Worm (Caenorhabditis elegans) whole organism, young adult: ENCODE results near the gene brap-2.

ENCODE experiments used
- B0019.2 ChIP-seq: fragments of 200-800 bp; sonication (Bioruptor generic); conservative IDR thresholded peaks from 2 replicates; pipeline ENCODE4 v1.3.6; 2022; ENCODE audit warnings: missing genetic modification reagents, missing genetic modification characterization, missing compliant biosample characterization
- B0035.1 ChIP-seq: sonication (generic microtip); optimal IDR thresholded peaks from 2 replicates; lab custom pipeline; 2016; ENCODE audit warnings: missing genetic modification characterization, mild to moderate bottlenecking, missing compliant biosample characterization, missing genotype, missing genetic modification reagents
- B0261.1 ChIP-seq: sonication (generic microtip); optimal IDR thresholded peaks from 2 replicates; lab custom pipeline; 2016; ENCODE audit warnings: mild to moderate bottlenecking, missing genetic modification characterization, moderate library complexity, missing compliant biosample characterization
- B0336.3 ChIP-seq: fragments of 200-800 bp; sonication (Bioruptor generic); IDR thresholded peaks from 2 replicates; pipeline ENCODE4 v1.3.6; 2022; ENCODE audit warnings: missing genetic modification characterization, missing compliant biosample characterization
- D2030.7 ChIP-seq: fragments of 200-800 bp; sonication (Bioruptor generic); IDR thresholded peaks from 2 replicates; pipeline ENCODE4 v1.3.6; 2022; ENCODE audit warnings: missing genetic modification reagents, missing genetic modification characterization, missing compliant biosample characterization
- F10E7.11 ChIP-seq: sonication (generic microtip); optimal IDR thresholded peaks from 2 replicates; lab custom pipeline; 2017; ENCODE audit warnings: mild to moderate bottlenecking, missing genetic modification characterization, moderate library complexity, missing compliant biosample characterization
- F22D6.2 ChIP-seq: sonication (generic microtip); optimal IDR thresholded peaks from 2 replicates; lab custom pipeline; 2016; ENCODE audit warnings: mild to moderate bottlenecking, missing genetic modification characterization, missing compliant biosample characterization
- F37B4.10 ChIP-seq: fragments of 200-800 bp; sonication (Bioruptor generic); IDR thresholded peaks from 2 replicates; pipeline ENCODE4 v1.3.6; 2022; ENCODE audit warnings: missing genetic modification characterization, missing compliant biosample characterization
- F55B11.4 ChIP-seq: sonication (generic microtip); optimal IDR thresholded peaks from 2 replicates; lab custom pipeline; 2016; ENCODE audit warnings: missing compliant biosample characterization, missing genetic modification characterization, borderline replicate concordance; ENCODE audit not compliant: insufficient read depth
- T26A5.8 ChIP-seq: sonication (generic microtip); optimal IDR thresholded peaks from 2 replicates; lab custom pipeline; 2016; ENCODE audit warnings: missing genetic modification characterization, missing compliant biosample characterization
- Y53F4B.3 ChIP-seq: fragments of 200-800 bp; sonication (Bioruptor generic); IDR thresholded peaks from 2 replicates; pipeline ENCODE4 v1.3.6; 2022; ENCODE audit warnings: missing genetic modification reagents, missing genetic modification characterization, missing compliant biosample characterization
- Y56A3A.18 ChIP-seq: fragments of 200-800 bp; sonication (Bioruptor generic); IDR thresholded peaks from 2 replicates; pipeline ENCODE4 v1.3.6; 2022; ENCODE audit warnings: missing genetic modification reagents, missing genetic modification characterization, missing compliant biosample characterization
- Y95B8A.8 ChIP-seq: fragments of 200-800 bp; sonication (Bioruptor generic); IDR thresholded peaks from 2 replicates; pipeline ENCODE4 v1.3.6; 2022; ENCODE audit warnings: missing genetic modification reagents, missing genetic modification characterization, missing compliant biosample characterization
- ZK185.1 ChIP-seq: sonication (generic microtip); optimal IDR thresholded peaks from 2 replicates; lab custom pipeline; 2016; ENCODE audit warnings: mild to moderate bottlenecking, missing genetic modification characterization, missing compliant biosample characterization; ENCODE audit not compliant: poor library complexity, severe bottlenecking
- akir-1 ChIP-seq: fragments of 200-800 bp; sonication (Bioruptor generic); optimal IDR thresholded peaks from 2 replicates; lab custom pipeline; 2018; ENCODE audit warnings: mild to moderate bottlenecking, missing genetic modification characterization, moderate library complexity, missing compliant biosample characterization
- ama-1 ChIP-seq, 3 experiments: fragments of 150-350 bp in 1 of 3; sonication (generic microtip) in 2 of 3; optimal IDR thresholded peaks; 2 replicates each; lab custom pipeline; 2014 to 2018; ENCODE audit warnings: missing biosample characterization in 2 of 3, missing genetic modification characterization in 2 of 3, missing genetic modification reagents in 2 of 3
- aptf-3 ChIP-seq: fragments of 200-800 bp; sonication (Bioruptor generic); IDR thresholded peaks from 2 replicates; pipeline ENCODE4 v1.3.6; 2022; ENCODE audit warnings: missing genetic modification characterization, missing compliant biosample characterization
- attf-3 ChIP-seq: fragments of 200-800 bp; sonication (Bioruptor generic); conservative IDR thresholded peaks from 2 replicates; pipeline ENCODE4 v1.3.6; 2022; ENCODE audit warnings: missing genetic modification reagents, missing genetic modification characterization, missing compliant biosample characterization
- attf-5 ChIP-seq: fragments of 200-800 bp; sonication (Bioruptor generic); optimal IDR thresholded peaks from 2 replicates; lab custom pipeline; 2018; ENCODE audit warnings: mild to moderate bottlenecking, missing genetic modification characterization, missing compliant biosample characterization
- ccch-3 ChIP-seq: fragments of 200-800 bp; sonication (Bioruptor generic); optimal IDR thresholded peaks from 2 replicates; lab custom pipeline; 2018; ENCODE audit warnings: mild to moderate bottlenecking, missing genetic modification characterization, missing compliant biosample characterization
- ceh-100 ChIP-seq: fragments of 200-800 bp; sonication (Bioruptor generic); IDR thresholded peaks from 2 replicates; pipeline ENCODE4 v1.3.6; 2022; ENCODE audit warnings: missing genetic modification reagents, missing genetic modification characterization, missing compliant biosample characterization
- ceh-27 ChIP-seq: fragments of 200-800 bp; sonication (Bioruptor generic); optimal IDR thresholded peaks from 2 replicates; lab custom pipeline; 2018; ENCODE audit warnings: mild to moderate bottlenecking, missing genetic modification characterization, moderate library complexity, missing compliant biosample characterization
- ceh-40 ChIP-seq: fragments of 200-800 bp; sonication (Bioruptor generic); IDR thresholded peaks from 2 replicates; pipeline ENCODE4 v1.3.6; 2022; ENCODE audit warnings: missing genetic modification characterization, missing compliant biosample characterization
- egrh-3 ChIP-seq: fragments of 200-800 bp; sonication (Bioruptor generic); IDR thresholded peaks from 2 replicates; pipeline ENCODE4 v1.3.6; 2022; ENCODE audit warnings: missing genetic modification reagents, missing genetic modification characterization, missing compliant biosample characterization
- ekl-4 ChIP-seq: fragments of 200-800 bp; sonication (Bioruptor generic); IDR thresholded peaks from 2 replicates; pipeline ENCODE4 v1.3.6; 2022; ENCODE audit warnings: missing genetic modification reagents, missing genetic modification characterization, missing compliant biosample characterization
- hlh-26 ChIP-seq: fragments of 200-800 bp; sonication (Bioruptor generic); conservative IDR thresholded peaks from 2 replicates; pipeline ENCODE4 v1.3.6; 2022; ENCODE audit warnings: missing genetic modification reagents, missing genetic modification characterization, missing compliant biosample characterization
- hsf-1 ChIP-seq: fragments of 200-800 bp; sonication (Bioruptor generic); IDR thresholded peaks from 2 replicates; pipeline ENCODE4 v1.3.6; 2022; ENCODE audit warnings: missing genetic modification reagents, missing genetic modification characterization, missing compliant biosample characterization
- let-607 ChIP-seq, 2 experiments: fragments of 200-800 bp in 1 of 2; sonication (Bioruptor generic) in 1 of 2; sonication (generic microtip) in 1 of 2; optimal IDR thresholded peaks; 2 replicates each; lab custom pipeline; 2016 to 2018; ENCODE audit warnings: mild to moderate bottlenecking in 2 of 2, missing compliant biosample characterization in 2 of 2, missing genetic modification characterization in 2 of 2, moderate library complexity in 2 of 2, missing genotype in 1 of 2
- lin-35 ChIP-seq, 3 experiments: fragments of 150-350 bp in 2 of 3; sonication (generic microtip) in 1 of 3; optimal IDR thresholded peaks; 2 replicates each; lab custom pipeline; 2014 to 2018; ENCODE audit warnings: missing biosample characterization in 3 of 3, missing genetic modification characterization in 3 of 3, missing genetic modification reagents in 3 of 3
- lin-40 ChIP-seq: sonication (generic microtip); optimal IDR thresholded peaks from 2 replicates; lab custom pipeline; 2016; ENCODE audit warnings: missing genetic modification characterization, mild to moderate bottlenecking, missing compliant biosample characterization, missing genotype, missing genetic modification reagents
- lsl-1 ChIP-seq: fragments of 200-800 bp; sonication (Bioruptor generic); optimal IDR thresholded peaks from 2 replicates; lab custom pipeline; 2018; ENCODE audit warnings: mild to moderate bottlenecking, missing genetic modification characterization, moderate library complexity, missing compliant biosample characterization
- madf-3 ChIP-seq: fragments of 200-800 bp; sonication (Bioruptor generic); IDR thresholded peaks from 2 replicates; pipeline ENCODE4 v1.3.6; 2022; ENCODE audit warnings: missing genetic modification reagents, missing genetic modification characterization, missing compliant biosample characterization
- mcd-1 ChIP-seq: fragments of 200-800 bp; sonication (Bioruptor generic); IDR thresholded peaks from 2 replicates; pipeline ENCODE4 v1.3.6; 2022; ENCODE audit warnings: missing genetic modification reagents, missing genetic modification characterization, missing compliant biosample characterization
- mes-4 ChIP-seq: sonication (generic microtip); optimal IDR thresholded peaks from 2 replicates; lab custom pipeline; 2016; ENCODE audit warnings: missing genotype, missing genetic modification characterization, missing compliant biosample characterization
- nfya-2 ChIP-seq: fragments of 200-800 bp; sonication (Bioruptor generic); IDR thresholded peaks from 2 replicates; pipeline ENCODE4 v1.3.6; 2022; ENCODE audit warnings: missing genetic modification reagents, missing genetic modification characterization, missing compliant biosample characterization
- nhr-120 ChIP-seq: fragments of 200-800 bp; sonication (Bioruptor generic); IDR thresholded peaks from 2 replicates; pipeline ENCODE4 v1.3.6; 2022; ENCODE audit warnings: missing genetic modification characterization, missing compliant biosample characterization
- nhr-27 ChIP-seq: fragments of 200-800 bp; sonication (Bioruptor generic); optimal IDR thresholded peaks from 2 replicates; lab custom pipeline; 2018; ENCODE audit warnings: mild to moderate bottlenecking, missing genetic modification characterization, moderate library complexity, missing compliant biosample characterization
- nhr-80 ChIP-seq: sonication (generic microtip); optimal IDR thresholded peaks from 2 replicates; lab custom pipeline; 2016; ENCODE audit warnings: missing genetic modification characterization, missing compliant biosample characterization
- rcor-1 ChIP-seq: fragments of 200-800 bp; sonication (Bioruptor generic); IDR thresholded peaks from 2 replicates; pipeline ENCODE4 v1.3.6; 2022; ENCODE audit warnings: missing genetic modification reagents, missing genetic modification characterization, missing compliant biosample characterization
- rpc-1 ChIP-seq, 2 experiments: fragments of 150-350 bp in 1 of 2; sonication (generic microtip) in 1 of 2; optimal IDR thresholded peaks; 2 replicates each; lab custom pipeline; 2014 to 2018; ENCODE audit warnings: missing biosample characterization in 1 of 2, missing genetic modification characterization in 1 of 2, missing genetic modification reagents in 1 of 2, missing genotype in 1 of 2
- sea-2 ChIP-seq: fragments of 200-800 bp; sonication (Bioruptor generic); IDR thresholded peaks from 2 replicates; pipeline ENCODE4 v1.3.6; 2022; ENCODE audit warnings: missing genetic modification characterization, missing compliant biosample characterization
- snpc-1.3 ChIP-seq: sonication (generic microtip); optimal IDR thresholded peaks from 2 replicates; lab custom pipeline; 2017; ENCODE audit warnings: missing genetic modification characterization, mild to moderate bottlenecking, missing compliant biosample characterization, antibody characterized with exemption, moderate library complexity, missing genotype, missing genetic modification reagents; ENCODE audit not compliant: insufficient read depth
- tbx-9 ChIP-seq: sonication (generic microtip); optimal IDR thresholded peaks from 2 replicates; lab custom pipeline; 2016; ENCODE audit warnings: borderline replicate concordance, missing genetic modification characterization, inconsistent platforms, missing compliant biosample characterization
- unc-62 ChIP-seq: fragments of 150-350 bp; optimal IDR thresholded peaks from 2 replicates; lab custom pipeline; 2014; ENCODE audit warnings: missing biosample characterization, missing genetic modification reagents, missing genetic modification characterization
- zfh-2 ChIP-seq: fragments of 200-800 bp; sonication (Bioruptor generic); conservative IDR thresholded peaks from 2 replicates; pipeline ENCODE4 v1.3.6; 2022; ENCODE audit warnings: missing genetic modification reagents, missing genetic modification characterization, missing compliant biosample characterization
- zim-3 ChIP-seq: sonication (generic microtip); optimal IDR thresholded peaks from 2 replicates; lab custom pipeline; 2017; ENCODE audit warnings: mild to moderate bottlenecking, missing genetic modification characterization, moderate library complexity, missing compliant biosample characterization

Gene brap-2

DNA sequence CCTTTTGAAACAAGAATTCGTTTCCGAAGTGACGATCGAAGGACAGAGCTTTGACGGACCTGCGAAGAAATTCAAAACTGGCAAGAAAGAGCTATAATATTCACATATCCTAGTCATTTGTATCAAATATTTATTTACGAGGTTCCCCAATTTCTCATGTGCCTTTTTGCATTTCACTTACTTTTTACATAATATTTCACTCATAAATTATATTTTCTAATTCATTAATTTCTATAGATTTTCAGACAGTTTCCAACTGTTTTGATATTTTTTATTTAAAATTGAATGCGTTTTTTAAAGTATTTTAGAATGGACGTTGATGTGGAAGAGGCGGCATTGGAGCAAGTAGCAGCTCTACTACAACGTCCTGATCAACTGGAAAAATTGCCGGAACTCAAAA, 33.7 kb downstream of the brap-2 start, which contains the start of gene sec-6:
TSS of gene sec-6 (plus strand) at position 301 of the 400 bp plus-strand sequence.
- no peak for TF ChIP-seq lsl-1 (GFP tag; lab: Kevin White, UChicago)
- no peak for TF ChIP-seq sea-2 (GFP tag; lab: Robert Waterston, UW)
- no peak for TF ChIP-seq ceh-27 (GFP tag; lab: Kevin White, UChicago)
- TF ChIP-seq ama-1 (optimal IDR thresholded peaks at IDR 0.05; lab: Kevin White, UChicago): no peak
- TF ChIP-seq ama-1 (GFP tag; optimal IDR thresholded peaks at IDR 0.05; lab: Kevin White, UChicago): no peak
- TF ChIP-seq nfya-2 (GFP tag; lab: Robert Waterston, UW): no peak
- no peak for TF ChIP-seq let-607 (tag; optimal IDR thresholded peaks at IDR 0.05; lab: Kevin White, UChicago)
- no peak for TF ChIP-seq zfh-2 (GFP tag; lab: Robert Waterston, UW)
- TF ChIP-seq ceh-40 (GFP tag; lab: Robert Waterston, UW): no peak
- no peak for TF ChIP-seq lin-40 (tag; lab: Kevin White, UChicago)
- no peak for TF ChIP-seq D2030.7 (GFP tag; lab: Robert Waterston, UW)
- TF ChIP-seq zim-3: no peak
- no peak for TF ChIP-seq akir-1
- no peak for TF ChIP-seq Y53F4B.3 (GFP tag; lab: Robert Waterston, UW)
- TF ChIP-seq nhr-27 (tag; lab: Kevin White, UChicago): no peak
- TF ChIP-seq T26A5.8: no peak
- no peak for TF ChIP-seq ccch-3 (GFP tag; lab: Kevin White, UChicago)
- no peak for TF ChIP-seq F10E7.11 (tag; lab: Kevin White, UChicago)
- no peak for TF ChIP-seq mcd-1
- TF ChIP-seq lin-35 (GFP tag; optimal IDR thresholded peaks at IDR 0.05; lab: Kevin White, UChicago): no peak

DNA sequence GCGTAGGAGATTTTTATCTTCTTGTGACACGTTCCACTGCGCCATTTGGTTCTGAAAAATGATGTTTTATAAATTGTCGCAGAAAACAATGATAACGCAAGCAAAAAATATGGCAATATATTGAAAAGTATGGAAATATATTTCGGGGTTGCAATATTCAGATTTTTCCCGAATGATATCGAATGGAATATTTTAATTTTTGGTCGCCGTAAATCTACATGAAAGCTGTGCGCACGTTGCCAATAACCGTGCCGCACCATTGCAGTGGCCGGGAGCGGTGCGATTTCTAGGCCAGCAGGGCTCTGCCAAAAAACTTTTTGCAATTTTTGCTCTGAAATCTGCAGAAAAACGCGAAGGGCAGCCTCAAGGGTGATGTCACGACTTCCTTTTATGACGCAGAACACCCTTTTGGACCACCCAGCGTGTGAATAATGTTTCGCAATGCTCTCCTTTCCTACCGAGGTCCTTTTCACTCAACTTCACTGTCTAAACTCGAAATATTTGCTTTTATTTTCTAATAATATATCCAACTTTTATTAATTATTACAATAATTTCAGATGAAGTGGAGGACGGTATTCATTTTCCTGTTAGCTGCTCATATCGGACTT, 34.7 kb downstream of the brap-2 start, which contains the start of the genes F09E5.11 and bmy-1:
TSS of gene F09E5.11 (minus strand) at position 51 of the 609 bp plus-strand sequence.
TSS of gene bmy-1 (plus strand) at position 559 of the 609 bp plus-strand sequence.
- no peak for TF ChIP-seq hlh-26
- no peak for TF ChIP-seq snpc-1.3
- TF ChIP-seq rcor-1 (GFP tag; lab: Robert Waterston, UW): peak; percentile 67; the same call in 1 of the 2 replicates
- no peak for TF ChIP-seq mes-4
- TF ChIP-seq B0261.1: peak; percentile 26
- TF ChIP-seq tbx-9 (tag; lab: Kevin White, UChicago): no peak
- peak; percentile 71 for TF ChIP-seq lsl-1 (GFP tag; lab: Kevin White, UChicago)
- TF ChIP-seq ZK185.1 (tag; lab: Kevin White, UChicago): peak; percentile 80
- TF ChIP-seq B0336.3: peak; percentile 73
- TF ChIP-seq unc-62 (GFP tag; lab: Kevin White, UChicago): no peak
- TF ChIP-seq nhr-80 (tag; lab: Kevin White, UChicago): peak; percentile 67
- peak; percentile 76 for TF ChIP-seq ekl-4 (GFP tag; lab: Robert Waterston, UW)
- TF ChIP-seq Y56A3A.18 (GFP tag; lab: Robert Waterston, UW): no peak
- peak; percentile 72 for TF ChIP-seq egrh-3 (GFP tag; lab: Robert Waterston, UW)
- TF ChIP-seq hsf-1 (GFP tag; lab: Robert Waterston, UW): peak; percentile 73; the same call in 1 of the 2 replicates
- TF ChIP-seq rpc-1 (optimal IDR thresholded peaks at IDR 0.05; lab: Kevin White, UChicago): peak; percentile 28
- no peak for TF ChIP-seq rpc-1 (tag; optimal IDR thresholded peaks at IDR 0.05; lab: Kevin White, UChicago)
- no peak for TF ChIP-seq F37B4.10 (GFP tag; lab: Robert Waterston, UW)
- no peak for TF ChIP-seq F55B11.4 (tag; lab: Kevin White, UChicago)
- TF ChIP-seq F22D6.2: no peak
- TF ChIP-seq nhr-120: no peak
- peak; percentile 9 for TF ChIP-seq B0035.1
- peak; percentile 77; the same call in 1 of the 2 replicates for TF ChIP-seq B0019.2 (GFP tag; lab: Robert Waterston, UW)
- 0 out of 2 replicates have a peak, but pooled peaks have one; percentile 48 for TF ChIP-seq Y95B8A.8
- peak; percentile 87; the same call in 1 of the 2 replicates for TF ChIP-seq madf-3 (GFP tag; lab: Robert Waterston, UW)
- peak; percentile 97 for TF ChIP-seq attf-5 (GFP tag; lab: Kevin White, UChicago)
- no peak for TF ChIP-seq aptf-3 (GFP tag; lab: Robert Waterston, UW)
- peak; percentile 80 for TF ChIP-seq ceh-100 (GFP tag; lab: Robert Waterston, UW)
- peak; percentile 50; the same call in 1 of the 2 replicates for TF ChIP-seq attf-3 (GFP tag; lab: Robert Waterston, UW)
